Fruit fly (Drosophila melanogaster): Measurements from ENCODE around the gene CG17110.
A peak's percentile ranks its signal among the peaks of the same experiment; 100 is the strongest.

Gene CG17110

dm6 chr3R:23053936-23054335 lies 37.6 kb upstream of the CG17110 start, which contains the start of gene p53 (continued):
- TF ChIP-seq sr (GFP tag; IDR thresholded peaks at IDR 0.05) (peak; percentile 71; the same call in 1 of the 3 replicates), CG34376 (GFP tag; optimal IDR thresholded peaks at IDR 0.05) (peak; percentile 78), ac (GFP tag; optimal IDR thresholded peaks at IDR 0.05) (peak; percentile 16), tin (GFP tag; optimal IDR thresholded peaks at IDR 0.05) (peak; percentile 66), gem (tag; optimal IDR thresholded peaks at IDR 0.05) (no peak), CG6272 (GFP tag; IDR thresholded peaks at IDR 0.05) (peak; percentile 54), CG9215 (GFP tag; IDR thresholded peaks at IDR 0.05) (0 out of 2 replicates have a peak, but pooled peaks have one; percentile 25), CG15479 (GFP tag; optimal IDR thresholded peaks at IDR 0.05) (no peak), Xrp1 (GFP tag; IDR thresholded peaks at IDR 0.05) (no peak), CG11504 (tag; optimal IDR thresholded peaks at IDR 0.05) (no peak), NFAT (GFP tag; IDR thresholded peaks at IDR 0.05) (peak; percentile 67; the same call in 1 of the 2 replicates), kay (GFP tag; optimal IDR thresholded peaks at IDR 0.05) (peak; percentile 27), CG8765 (GFP tag; IDR thresholded peaks at IDR 0.05) (peak; percentile 26; the same call in 1 of the 2 replicates), amos (GFP tag; IDR thresholded peaks at IDR 0.05; ENCODE audit: partially characterized antibody) (peak; percentile 80), BEAF-32 (GFP tag; optimal IDR thresholded peaks at IDR 0.05) (peak; percentile 79), CG7786 (GFP tag; optimal IDR thresholded peaks at IDR 0.05) (peak; percentile 28), CG9876 (GFP tag; optimal IDR thresholded peaks at IDR 0.05) (peak; percentile 47), cas (GFP tag; IDR thresholded peaks at IDR 0.05) (no peak), Antp (GFP tag; optimal IDR thresholded peaks at IDR 0.05) (peak; percentile 13), CG4617 (GFP tag; optimal IDR thresholded peaks at IDR 0.05; ENCODE audit: borderline replicate concordance) (peak; percentile 21), Side (GFP tag; optimal IDR thresholded peaks at IDR 0.05) (peak; percentile 71), dysf (GFP tag; IDR thresholded peaks at IDR 0.05) (peak; percentile 74; the same call in 2 of the 3 replicates), scrt (GFP tag; optimal IDR thresholded peaks at IDR 0.05) (peak; percentile 70), br (optimal IDR thresholded peaks at IDR 0.05) (no peak), H15 (GFP tag; IDR thresholded peaks at IDR 0.05) (peak; percentile 64; the same call in 2 of the 3 replicates), h (optimal IDR thresholded peaks at IDR 0.05) (no peak), crc (GFP tag; optimal IDR thresholded peaks at IDR 0.05) (peak; percentile 51), ro (GFP tag; IDR thresholded peaks at IDR 0.05) (no peak), rib (GFP tag; IDR thresholded peaks at IDR 0.05) (peak; percentile 33), D (optimal IDR thresholded peaks at IDR 0.05) (no peak), D (GFP tag; optimal IDR thresholded peaks at IDR 0.05) (peak; percentile 62), run (tag; optimal IDR thresholded peaks at IDR 0.05) (no peak), CG14014 (GFP tag; IDR thresholded peaks at IDR 0.05) (peak; percentile 60; the same call in 1 of the 2 replicates), Blimp-1 (GFP tag; optimal IDR thresholded peaks at IDR 0.05) (peak; percentile 41), CG3847 (GFP tag; IDR thresholded peaks at IDR 0.05) (peak; percentile 71), CG1024 (GFP tag; IDR thresholded peaks at IDR 0.05) (peak; percentile 60), D19A (tag; optimal IDR thresholded peaks at IDR 0.05) (no peak), CG13894 (tag; optimal IDR thresholded peaks at IDR 0.05) (peak; percentile 46), ash1 (GFP tag; optimal IDR thresholded peaks at IDR 0.05) (peak; percentile 64), vfl (GFP tag; optimal IDR thresholded peaks at IDR 0.05) (peak; percentile 39), Poxn (GFP tag; IDR thresholded peaks at IDR 0.05) (no peak), HmgZ (tag; optimal IDR thresholded peaks at IDR 0.05) (peak; percentile 66), pita (GFP tag; optimal IDR thresholded peaks at IDR 0.05) (no peak), CG17912 (GFP tag; optimal IDR thresholded peaks at IDR 0.05) (peak; percentile 56), pho (GFP tag; optimal IDR thresholded peaks at IDR 0.05) (peak; percentile 59), CG33557 (GFP tag; optimal IDR thresholded peaks at IDR 0.05) (peak; percentile 45), CG12942 (GFP tag; optimal IDR thresholded peaks at IDR 0.05) (peak; percentile 43), kni (GFP tag; optimal IDR thresholded peaks at IDR 0.05) (peak; percentile 26), CG32532 (GFP tag; IDR thresholded peaks at IDR 0.05) (peak; percentile 80), dati (GFP tag; IDR thresholded peaks at IDR 0.05) (peak; percentile 48; the same call in 1 of the 2 replicates), CG11085 (GFP tag; IDR thresholded peaks at IDR 0.05) (peak; percentile 70), CG17385 (GFP tag; optimal IDR thresholded peaks at IDR 0.05) (peak; percentile 72)

All from whole organism, embryonic.